Worm (Caenorhabditis elegans) whole organism, L3 larva: ENCODE data around the gene grl-29.

Source experiments
- R02D3.7 ChIP-seq: fragments of 150-350 bp; optimal IDR thresholded peaks from 2 replicates; lab custom pipeline; 2014; ENCODE audit warnings: missing biosample characterization, missing genetic modification characterization
- aly-2 ChIP-seq: fragments of 150-350 bp; optimal IDR thresholded peaks from 2 replicates; lab custom pipeline; 2014; ENCODE audit warnings: missing biosample characterization, missing genetic modification characterization
- ceh-28 ChIP-seq: fragments of 150-350 bp; optimal IDR thresholded peaks from 2 replicates; lab custom pipeline; 2014; ENCODE audit warnings: missing biosample characterization, missing genetic modification reagents, missing genetic modification characterization
- ceh-9 ChIP-seq: sonication (generic microtip); optimal IDR thresholded peaks from 2 replicates; lab custom pipeline; 2018; ENCODE audit warnings: missing biosample characterization, missing genetic modification characterization
- daf-12 ChIP-seq: fragments of 150-350 bp; optimal IDR thresholded peaks from 2 replicates; lab custom pipeline; 2014; ENCODE audit warnings: missing biosample characterization, missing genetic modification reagents, missing genetic modification characterization
- egl-27 ChIP-seq: sonication (generic microtip); optimal IDR thresholded peaks from 4 replicates; lab custom pipeline; 2017; ENCODE audit warnings: missing biosample characterization, missing genetic modification reagents, missing genetic modification characterization
- elt-2 ChIP-seq: sonication (generic microtip); optimal IDR thresholded peaks from 2 replicates; lab custom pipeline; 2016; ENCODE audit warnings: missing genetic modification reagents, mild to moderate bottlenecking, missing genetic modification characterization, missing compliant biosample characterization
- elt-3 ChIP-seq, 3 experiments: fragments of 150-350 bp in 1 of 3; sonication (generic microtip) in 2 of 3; optimal IDR thresholded peaks; 2 replicates in 2 of 3; 4 replicates in 1 of 3; lab custom pipeline; 2014 to 2017; ENCODE audit warnings: missing biosample characterization in 3 of 3, missing genetic modification characterization in 3 of 3
- eor-1 ChIP-seq, 2 experiments: fragments of 150-350 bp; optimal IDR thresholded peaks; 2 replicates each; lab custom pipeline; 2014 to 2018; ENCODE audit warnings: missing biosample characterization in 2 of 2, missing genetic modification characterization in 2 of 2
- fkh-10 ChIP-seq: sonication (generic microtip); optimal IDR thresholded peaks from 2 replicates; lab custom pipeline; 2017; ENCODE audit warnings: missing biosample characterization, missing genetic modification reagents, missing genetic modification characterization
- fkh-2 ChIP-seq: fragments of 150-350 bp; optimal IDR thresholded peaks from 2 replicates; lab custom pipeline; 2014; ENCODE audit warnings: missing biosample characterization, missing genetic modification reagents, missing genetic modification characterization
- fos-1 ChIP-seq: fragments of 150-350 bp; optimal IDR thresholded peaks from 2 replicates; lab custom pipeline; 2014; ENCODE audit warnings: missing biosample characterization, missing genetic modification characterization
- lin-15B ChIP-seq: fragments of 150-350 bp; optimal IDR thresholded peaks from 2 replicates; lab custom pipeline; 2014; ENCODE audit warnings: missing biosample characterization, missing genetic modification characterization
- lin-39 ChIP-seq: fragments of 150-350 bp; optimal IDR thresholded peaks from 2 replicates; lab custom pipeline; 2018; ENCODE audit warnings: missing biosample characterization, missing genetic modification reagents, missing genetic modification characterization
- lsy-12 ChIP-seq: sonication (generic microtip); optimal IDR thresholded peaks from 2 replicates; lab custom pipeline; 2016; ENCODE audit warnings: mild to moderate bottlenecking, missing genetic modification characterization, missing compliant biosample characterization
- mdl-1 ChIP-seq: fragments of 150-350 bp; optimal IDR thresholded peaks from 2 replicates; lab custom pipeline; 2014; ENCODE audit warnings: missing biosample characterization, missing genetic modification characterization
- mml-1 ChIP-seq: fragments of 150-350 bp; sonication (generic microtip); optimal IDR thresholded peaks from 3 replicates; lab custom pipeline; 2014; ENCODE audit warnings: missing biosample characterization, missing genetic modification characterization
- nhr-11 ChIP-seq: fragments of 150-350 bp; optimal IDR thresholded peaks from 2 replicates; lab custom pipeline; 2014; ENCODE audit warnings: missing biosample characterization, missing genetic modification characterization
- nhr-12 ChIP-seq: fragments of 150-350 bp; optimal IDR thresholded peaks from 2 replicates; lab custom pipeline; 2014; ENCODE audit warnings: missing biosample characterization, missing genetic modification characterization
- nhr-23 ChIP-seq: fragments of 150-350 bp; optimal IDR thresholded peaks from 2 replicates; lab custom pipeline; 2014; ENCODE audit warnings: missing biosample characterization, missing genetic modification reagents, missing genetic modification characterization
- nhr-237 ChIP-seq: fragments of 150-350 bp; optimal IDR thresholded peaks from 2 replicates; lab custom pipeline; 2014; ENCODE audit warnings: missing biosample characterization, missing genetic modification characterization
- nhr-25 ChIP-seq: sonication (generic microtip); optimal IDR thresholded peaks from 2 replicates; lab custom pipeline; 2017; ENCODE audit warnings: missing biosample characterization, missing genetic modification characterization
- nhr-43 ChIP-seq: sonication (generic microtip); optimal IDR thresholded peaks from 2 replicates; lab custom pipeline; 2016; ENCODE audit warnings: mild to moderate bottlenecking, missing genetic modification characterization, missing compliant biosample characterization; ENCODE audit not compliant: poor library complexity, severe bottlenecking
- nhr-67 ChIP-seq: fragments of 150-350 bp; optimal IDR thresholded peaks from 2 replicates; lab custom pipeline; 2014; ENCODE audit warnings: missing biosample characterization, missing genetic modification characterization
- nhr-76 ChIP-seq: fragments of 150-350 bp; sonication (generic microtip); optimal IDR thresholded peaks from 5 replicates; lab custom pipeline; 2014; ENCODE audit warnings: missing biosample characterization, missing genetic modification characterization
- pha-4 ChIP-seq: fragments of 150-350 bp; optimal IDR thresholded peaks from 2 replicates; lab custom pipeline; 2014; ENCODE audit warnings: missing biosample characterization, missing genetic modification reagents, missing genetic modification characterization
- pqm-1 ChIP-seq: fragments of 150-350 bp; optimal IDR thresholded peaks from 2 replicates; lab custom pipeline; 2017; ENCODE audit warnings: missing biosample characterization, missing genetic modification characterization, inconsistent platforms
- skn-1 ChIP-seq: fragments of 150-350 bp; optimal IDR thresholded peaks from 2 replicates; lab custom pipeline; 2014; ENCODE audit warnings: missing biosample characterization, missing genetic modification characterization
- snpc-4 ChIP-seq: fragments of 150-350 bp; optimal IDR thresholded peaks from 2 replicates; lab custom pipeline; 2014; ENCODE audit warnings: missing biosample characterization, missing genetic modification characterization
- tbx-2 ChIP-seq: sonication (generic microtip); optimal IDR thresholded peaks from 2 replicates; lab custom pipeline; 2016; ENCODE audit warnings: mild to moderate bottlenecking, missing genetic modification characterization, missing compliant biosample characterization
- unc-39 ChIP-seq: sonication (generic microtip); optimal IDR thresholded peaks from 4 replicates; lab custom pipeline; 2017; ENCODE audit warnings: missing biosample characterization, missing genetic modification characterization
- unc-62 ChIP-seq: fragments of 150-350 bp; sonication (generic microtip); optimal IDR thresholded peaks from 4 replicates; lab custom pipeline; 2014; ENCODE audit warnings: missing biosample characterization, missing genetic modification reagents, missing genetic modification characterization
- zag-1 ChIP-seq: fragments of 150-350 bp; optimal IDR thresholded peaks from 2 replicates; lab custom pipeline; 2014; ENCODE audit warnings: missing biosample characterization, missing genetic modification characterization
- ztf-11 ChIP-seq: fragments of 150-350 bp; optimal IDR thresholded peaks from 2 replicates; lab custom pipeline; 2014; ENCODE audit warnings: missing biosample characterization, missing genetic modification characterization

The grl-29 gene

ce11 chrV:3530403-3530802, 24.6 kb downstream of the grl-29 start, which contains the start of gene srbc-66:
Gene srbc-66, plus strand, starts transcription at chrV:3530703.
- TF ChIP-seq R02D3.7 (tag; lab: Kevin White, UChicago), result no peak
- TF ChIP-seq fkh-10 (GFP tag; lab: Kevin White, UChicago), result no peak
- no peak for TF ChIP-seq mdl-1 (tag; lab: Kevin White, UChicago)
- no peak for TF ChIP-seq unc-62 (GFP tag; lab: Kevin White, UChicago)
- no peak for TF ChIP-seq snpc-4 (tag; lab: Kevin White, UChicago)
- TF ChIP-seq nhr-12, result no peak
- TF ChIP-seq pha-4, result no peak
- TF ChIP-seq mml-1 (tag; lab: Kevin White, UChicago), result no peak
- TF ChIP-seq nhr-237 (tag; lab: Kevin White, UChicago), result no peak
- TF ChIP-seq elt-3 (tag; optimal IDR thresholded peaks at IDR 0.05; lab: Kevin White, UChicago), result no peak
- TF ChIP-seq unc-39 (tag; lab: Kevin White, UChicago), result no peak
- TF ChIP-seq nhr-67 (tag; lab: Kevin White, UChicago), result no peak
- no peak for TF ChIP-seq lin-15B
- TF ChIP-seq elt-2, result no peak
- TF ChIP-seq fkh-2 (tag; lab: Kevin White, UChicago), result no peak

DNA sequence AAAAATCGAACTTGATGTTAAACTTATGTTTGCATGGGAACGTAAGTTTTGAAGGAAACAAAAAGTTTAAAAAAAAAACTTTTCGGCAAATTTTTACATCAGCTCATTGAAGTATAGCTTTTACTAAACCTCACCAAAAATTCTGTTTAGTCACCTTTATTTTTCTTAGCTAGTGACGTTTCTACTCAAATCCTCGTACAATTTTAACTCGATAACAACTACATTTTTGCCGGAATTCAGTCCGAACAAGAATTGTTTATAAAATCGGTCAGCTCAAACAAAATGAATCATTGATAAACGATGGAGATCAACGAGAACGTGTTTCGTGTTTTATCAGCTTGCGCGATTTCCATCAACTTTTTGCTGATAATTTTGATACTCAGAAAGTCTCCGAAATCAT, 28.2 kb downstream of the grl-29 start, which contains the start of gene str-260:
Gene str-260 (plus strand): TSS at position 301 of the 400 bp plus-strand sequence.
- TF ChIP-seq elt-2 (no peak), fkh-10 (GFP tag; lab: Kevin White, UChicago) (no peak), lin-15B (no peak), zag-1 (no peak), nhr-76 (no peak), elt-3 (tag; optimal IDR thresholded peaks at IDR 0.05; lab: Kevin White, UChicago) (no peak), nhr-25 (tag; lab: Kevin White, UChicago) (no peak), unc-62 (GFP tag; lab: Kevin White, UChicago) (no peak), nhr-237 (tag; lab: Kevin White, UChicago) (no peak), lsy-12 (no peak), ceh-28 (tag; lab: Kevin White, UChicago) (no peak), daf-12 (tag; lab: Kevin White, UChicago) (no peak), mml-1 (tag; lab: Kevin White, UChicago) (no peak), nhr-12 (no peak), nhr-67 (tag; lab: Kevin White, UChicago) (no peak), pqm-1 (tag; lab: Kevin White, UChicago) (no peak), tbx-2 (no peak), ztf-11 (tag; lab: Kevin White, UChicago) (no peak)

- TF ChIP-seq eor-1 (tag; optimal IDR thresholded peaks at IDR 0.05; lab: Kevin White, UChicago) (no peak), daf-12 (tag; lab: Kevin White, UChicago) (no peak), mdl-1 (tag; lab: Kevin White, UChicago) (no peak), ceh-9 (tag; lab: Kevin White, UChicago) (no peak), egl-27 (tag; lab: Kevin White, UChicago) (no peak), snpc-4 (tag; lab: Kevin White, UChicago) (no peak), nhr-67 (tag; lab: Kevin White, UChicago) (no peak), nhr-43 (tag; lab: Kevin White, UChicago) (no peak), fkh-10 (GFP tag; lab: Kevin White, UChicago) (no peak), nhr-237 (tag; lab: Kevin White, UChicago) (no peak), lsy-12 (no peak), skn-1 (tag; lab: Kevin White, UChicago) (no peak), R02D3.7 (tag; lab: Kevin White, UChicago) (no peak), nhr-11 (no peak)
Observed at ce11 chrV:3524970-3525369, 30.1 kb downstream of the grl-29 start, which contains the start of gene T24A6.7. Gene T24A6.7, plus strand, starts transcription at chrV:3525270.

- peak; percentile 37 for TF ChIP-seq pqm-1 (tag; lab: Kevin White, UChicago)
- TF ChIP-seq eor-1 (tag; optimal IDR thresholded peaks at IDR 0.05; lab: Kevin White, UChicago), result no peak
Observed at ce11 chrV:3523262-3523661, 31.8 kb downstream of the grl-29 start, which contains the start of gene irg-1. Gene irg-1, plus strand, starts transcription at chrV:3523587.

DNA sequence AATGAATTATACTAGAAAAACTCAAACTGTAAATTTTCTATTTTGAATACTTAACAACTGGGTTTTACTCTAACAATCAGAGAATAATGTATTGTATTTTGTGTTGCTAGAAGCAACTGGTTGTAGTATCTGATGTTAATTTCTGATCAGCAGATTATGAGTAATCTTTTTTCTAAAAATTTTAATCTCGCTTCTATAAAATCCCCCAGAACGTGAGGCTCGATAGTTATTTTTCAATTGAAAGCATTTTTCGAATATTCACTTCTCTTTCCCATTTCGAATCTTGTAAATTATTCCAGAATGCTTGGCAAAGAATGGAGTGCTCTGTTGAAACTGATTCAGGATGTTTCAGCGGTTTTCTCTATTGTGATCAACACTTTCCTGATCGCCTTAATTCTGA, 37.1 kb downstream of the grl-29 start, which contains the start of gene str-227:
Gene str-227 (plus strand): TSS at position 301 of the 400 bp plus-strand sequence.
- TF ChIP-seq ztf-11 (tag; lab: Kevin White, UChicago) (no peak), mml-1 (tag; lab: Kevin White, UChicago) (no peak), unc-62 (GFP tag; lab: Kevin White, UChicago) (no peak), lsy-12 (no peak), nhr-23 (tag; lab: Kevin White, UChicago) (no peak), aly-2 (tag; lab: Kevin White, UChicago) (no peak), ceh-9 (tag; lab: Kevin White, UChicago) (no peak), mdl-1 (tag; lab: Kevin White, UChicago) (no peak), ceh-28 (tag; lab: Kevin White, UChicago) (no peak), fos-1 (no peak), elt-3 (tag; optimal IDR thresholded peaks at IDR 0.05; lab: Kevin White, UChicago) (no peak), lin-39 (tag; lab: Kevin White, UChicago) (no peak), lin-15B (no peak), nhr-43 (tag; lab: Kevin White, UChicago) (no peak), tbx-2 (no peak), pha-4 (no peak), eor-1 (tag; optimal IDR thresholded peaks at IDR 0.05; lab: Kevin White, UChicago) (no peak), unc-39 (tag; lab: Kevin White, UChicago) (no peak)
